Worm (Caenorhabditis elegans): ENCODE data around the gene F26D10.13.

DNA sequence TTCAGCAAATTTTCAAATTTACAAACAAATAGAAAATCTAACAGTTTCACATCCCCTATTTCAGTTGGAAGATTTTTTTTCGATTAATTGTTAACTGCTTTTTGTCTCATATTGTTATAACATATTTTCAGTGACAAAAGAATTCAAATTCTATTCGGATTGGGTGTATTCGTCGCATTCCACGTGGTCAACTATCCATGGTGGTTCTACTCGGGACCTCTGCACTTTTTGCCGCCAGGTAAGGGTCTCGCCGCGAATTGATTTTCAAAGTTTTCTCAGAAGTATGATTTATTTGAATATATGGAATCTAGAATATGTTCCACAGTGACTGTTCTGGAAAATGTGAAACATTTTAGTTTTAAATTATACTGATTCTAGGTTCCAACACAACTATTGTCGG is 16.1 kb downstream of the F26D10.13 start:
- TF ChIP-seq nhr-12 (tag; optimal IDR thresholded peaks at IDR 0.05) = no peak
- TF ChIP-seq ztf-11 (tag; optimal IDR thresholded peaks at IDR 0.05) = no peak
- no peak for TF ChIP-seq F13H6.1 (tag; optimal IDR thresholded peaks at IDR 0.05)
- TF ChIP-seq mdl-1 (tag; optimal IDR thresholded peaks at IDR 0.05) = no peak
- TF ChIP-seq lin-11 (tag; optimal IDR thresholded peaks at IDR 0.05) = no peak
- no peak for TF ChIP-seq snpc-4 (tag; optimal IDR thresholded peaks at IDR 0.05)
- no peak for TF ChIP-seq ceh-82 (tag; optimal IDR thresholded peaks at IDR 0.05)
- no peak for TF ChIP-seq blmp-1 (tag; optimal IDR thresholded peaks at IDR 0.05; ENCODE audit: insufficient read depth)
